Fruit fly (Drosophila melanogaster): ENCODE results near the gene nom.

Gene nom

dm6 chr3R:8673803-8674234, 49.2 kb upstream of the nom start, which contains the start of gene mRpL19 (continued):
- TF ChIP-seq ken (GFP tag; IDR thresholded peaks at IDR 0.05) = no peak
- TF ChIP-seq Spps (tag; optimal IDR thresholded peaks at IDR 0.05) = no peak
- peak; percentile 76 for TF ChIP-seq Med (GFP tag)
- TF ChIP-seq CG6813 (GFP tag; optimal IDR thresholded peaks at IDR 0.05) = no peak
- TF ChIP-seq ac (GFP tag; optimal IDR thresholded peaks at IDR 0.05) = no peak
- no peak for TF ChIP-seq da (GFP tag; optimal IDR thresholded peaks at IDR 0.05)
- TF ChIP-seq Atf-2 (GFP tag; optimal IDR thresholded peaks at IDR 0.05) = no peak
- 0 out of 2 replicates have a peak, but pooled peaks have one; percentile 23 for TF ChIP-seq tna (GFP tag; IDR thresholded peaks at IDR 0.05; ENCODE audit: partially characterized antibody)
- no peak for TF ChIP-seq CG9215 (GFP tag; IDR thresholded peaks at IDR 0.05)
- TF ChIP-seq sc (optimal IDR thresholded peaks at IDR 0.05) = no peak
- TF ChIP-seq sc (GFP tag; optimal IDR thresholded peaks at IDR 0.05) = no peak
- TF ChIP-seq Ada2b (GFP tag; IDR thresholded peaks at IDR 0.05) = no peak
- TF ChIP-seq HLHmδ (GFP tag; optimal IDR thresholded peaks at IDR 0.05) = no peak
- peak; percentile 57; the same call in 1 of the 2 replicates for TF ChIP-seq CG32532 (GFP tag; IDR thresholded peaks at IDR 0.05)
- TF ChIP-seq ato (GFP tag; IDR thresholded peaks at IDR 0.05; ENCODE audit: partially characterized antibody) = peak; percentile 53; the same call in 1 of the 2 replicates
- peak; percentile 11 for TF ChIP-seq gro (GFP tag; optimal IDR thresholded peaks at IDR 0.05)
- no peak for TF ChIP-seq CG7745 (tag; optimal IDR thresholded peaks at IDR 0.05)
- TF ChIP-seq CG12769 (tag; optimal IDR thresholded peaks at IDR 0.05) = no peak
- TF ChIP-seq al (GFP tag; IDR thresholded peaks at IDR 0.05) = no peak
- no peak for TF ChIP-seq CG12942 (GFP tag; optimal IDR thresholded peaks at IDR 0.05)
- no peak for TF ChIP-seq zfh2 (GFP tag; optimal IDR thresholded peaks at IDR 0.05)
- TF ChIP-seq Doc3 (GFP tag; IDR thresholded peaks at IDR 0.05; ENCODE audit: partially characterized antibody) = peak; percentile 39; the same call in 2 of the 3 replicates
- no peak for TF ChIP-seq CG10462 (GFP tag; optimal IDR thresholded peaks at IDR 0.05)
- TF ChIP-seq Bdp1 (GFP tag; optimal IDR thresholded peaks at IDR 0.05) = no peak
- TF ChIP-seq CG4404 (GFP tag; IDR thresholded peaks at IDR 0.05) = no peak
- TF ChIP-seq MTF-1 (GFP tag; optimal IDR thresholded peaks at IDR 0.05; ENCODE audit: borderline replicate concordance) = no peak
- no peak for TF ChIP-seq prd (optimal IDR thresholded peaks at IDR 0.05)
- TF ChIP-seq prd (GFP tag; IDR thresholded peaks at IDR 0.05) = no peak
- peak; percentile 26 for TF ChIP-seq CG9797 (GFP tag; optimal IDR thresholded peaks at IDR 0.05)
- TF ChIP-seq CG17802 (tag; optimal IDR thresholded peaks at IDR 0.05) = no peak
- no peak for TF ChIP-seq CG3847 (GFP tag; IDR thresholded peaks at IDR 0.05)
- TF ChIP-seq pzg (GFP tag; optimal IDR thresholded peaks at IDR 0.05) = peak; percentile 48
- no peak for TF ChIP-seq onecut (GFP tag; IDR thresholded peaks at IDR 0.05)
- no peak for TF ChIP-seq dysf (GFP tag; IDR thresholded peaks at IDR 0.05)
- no peak for TF ChIP-seq CG5245 (GFP tag; optimal IDR thresholded peaks at IDR 0.05)
- no peak for TF ChIP-seq Optix (GFP tag; IDR thresholded peaks at IDR 0.05)
- TF ChIP-seq Bteb2 (GFP tag; optimal IDR thresholded peaks at IDR 0.05) = peak; percentile 6
- TF ChIP-seq CG12391 (tag; optimal IDR thresholded peaks at IDR 0.05) = peak; percentile 78
- peak in 1 of 2 experiments; percentile 48 for TF ChIP-seq Hr51 (GFP tag; optimal IDR thresholded peaks at IDR 0.05)
- peak; percentile 65; the same call in 1 of the 2 replicates for TF ChIP-seq amos (GFP tag; IDR thresholded peaks at IDR 0.05; ENCODE audit: partially characterized antibody)
- no peak for TF ChIP-seq CG3995 (GFP tag; optimal IDR thresholded peaks at IDR 0.05)
- no peak for TF ChIP-seq CG11696 (GFP tag; IDR thresholded peaks at IDR 0.05)
- peak; percentile 64 for TF ChIP-seq D19A (tag; optimal IDR thresholded peaks at IDR 0.05)
- peak; percentile 40; the same call in 1 of the 2 replicates for TF ChIP-seq nerfin-2 (GFP tag; IDR thresholded peaks at IDR 0.05; ENCODE audit: partially characterized antibody)
- TF ChIP-seq nom (GFP tag; optimal IDR thresholded peaks at IDR 0.05) = peak; percentile 23
- TF ChIP-seq Usf (GFP tag; optimal IDR thresholded peaks at IDR 0.05) = no peak
- no peak for TF ChIP-seq fd102C (GFP tag; optimal IDR thresholded peaks at IDR 0.05)
- no peak for TF ChIP-seq kah (GFP tag; optimal IDR thresholded peaks at IDR 0.05)
- no peak for TF ChIP-seq CG43689 (GFP tag; IDR thresholded peaks at IDR 0.05)
- TF ChIP-seq CG1792 (GFP tag; optimal IDR thresholded peaks at IDR 0.05) = no peak
- TF ChIP-seq CG7271 (tag; optimal IDR thresholded peaks at IDR 0.05) = peak; percentile 45

All from whole organism, embryonic.